Worm (Caenorhabditis elegans): ENCODE measurements around the gene T23G4.127.
"Not testable (repeated sequence)": the region's sequence is repeated elsewhere in the genome, so short reads cannot be mapped to it uniquely, and the experiment has no call there.

DNA sequence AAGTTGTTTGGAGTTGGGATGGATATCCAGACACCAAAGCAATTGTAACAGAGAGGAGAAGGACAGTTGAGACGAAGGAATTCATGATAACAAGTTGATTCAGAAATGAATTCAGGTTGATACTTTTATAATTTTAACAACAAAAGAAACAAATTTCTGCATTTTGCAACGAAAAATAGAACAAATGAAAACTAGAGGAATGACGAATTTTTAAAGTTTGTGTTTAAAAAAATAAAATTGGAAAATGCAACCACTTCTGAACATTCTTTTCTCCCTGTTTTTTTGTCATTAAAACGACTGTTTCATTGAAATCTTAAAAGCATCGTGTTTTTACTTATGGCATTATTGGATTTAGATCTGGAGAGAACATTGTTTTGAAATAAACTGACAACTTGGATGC, 35.9 kb downstream of the T23G4.127 start, which contains the start of gene Y45F10C.2:
- not testable (repeated sequence) for TF ChIP-seq skn-1 (tag; optimal IDR thresholded peaks at IDR 0.05); pha-4 (GFP tag; IDR thresholded peaks at IDR 0.05); pha-4 (tag; optimal IDR thresholded peaks at IDR 0.05); jun-1 (tag; optimal IDR thresholded peaks at IDR 0.05)
